Worm (Caenorhabditis elegans) whole organism, midembryonic: ENCODE results near the gene gpcp-2.

Experiments used
- ref-1 ChIP-seq: fragments of 200-800 bp; sonication (Bioruptor generic); conservative IDR thresholded peaks from 2 replicates; pipeline ENCODE4 v1.3.6; 2022; ENCODE audit warnings: missing genetic modification reagents, missing genetic modification characterization, missing compliant biosample characterization
- ztf-23 ChIP-seq: fragments of 200-800 bp; sonication (Bioruptor generic); IDR thresholded peaks from 2 replicates; pipeline ENCODE4 v1.3.6; 2022; ENCODE audit warnings: missing genetic modification reagents, missing genetic modification characterization, missing compliant biosample characterization

DNA sequence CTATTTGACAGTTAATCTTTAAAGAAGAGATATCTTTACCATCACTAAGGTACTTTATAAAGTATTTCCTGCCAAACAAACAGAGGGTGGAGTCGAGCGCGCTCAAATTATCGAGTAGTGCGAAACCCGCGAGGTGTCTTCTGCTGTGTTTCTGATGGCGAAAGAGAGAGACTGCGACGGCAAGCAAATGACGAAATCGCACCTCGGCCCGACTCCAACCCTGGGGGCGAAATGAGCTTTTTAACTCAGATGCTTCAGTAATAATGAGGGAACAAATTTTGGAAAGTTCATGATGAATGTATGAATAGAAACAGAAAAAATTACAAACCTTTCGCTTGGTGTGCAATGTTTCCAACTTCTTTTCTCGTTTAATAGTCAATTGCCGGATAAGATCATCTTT is 18.4 kb upstream of the gpcp-2 start:
- TF ChIP-seq ztf-23 (GFP tag; lab: Robert Waterston, UW): no peak
- no peak for TF ChIP-seq ref-1 (GFP tag; lab: Robert Waterston, UW)
